Worm (Caenorhabditis elegans): ENCODE data around the gene gad-3.

The gad-3 gene

ce11 chrV:9175218-9175837 lies 2.5 kb upstream of the gad-3 start, which contains the start of gene spas-1 (continued):
- TF ChIP-seq zim-3 (tag; optimal IDR thresholded peaks at IDR 0.05) (no peak), let-607 (tag; optimal IDR thresholded peaks at IDR 0.05) (peak in 1 of 2 experiments; percentile 47), somi-1 (GFP tag; optimal IDR thresholded peaks at IDR 0.05) (peak; percentile 25), B0035.1 (tag; optimal IDR thresholded peaks at IDR 0.05) (peak; percentile 10), lsl-1 (GFP tag; optimal IDR thresholded peaks at IDR 0.05) (peak; percentile 54), repo-1 (tag; optimal IDR thresholded peaks at IDR 0.05) (peak; percentile 38), hmg-1.2 (GFP tag; IDR thresholded peaks at IDR 0.05) (peak; percentile 29; the same call in 1 of the 2 replicates), attf-3 (GFP tag; conservative IDR thresholded peaks at IDR 0.05) (0 out of 2 replicates have a peak, but pooled peaks have one; percentile 14), dpl-1 (GFP tag; optimal IDR thresholded peaks at IDR 0.05) (peak; percentile 91), snpc-1.1 (tag; optimal IDR thresholded peaks at IDR 0.05; ENCODE audit: insufficient read depth) (peak; percentile 16), pha-4 (tag; optimal IDR thresholded peaks at IDR 0.05) (peak; percentile 81), xnd-1 (tag; optimal IDR thresholded peaks at IDR 0.05) (peak; percentile 40), egl-18 (GFP tag; IDR thresholded peaks at IDR 0.05) (no peak), Y53G8AR.9 (GFP tag; conservative IDR thresholded peaks at IDR 0.05) (0 out of 2 replicates have a peak, but pooled peaks have one; percentile 22), K12H6.12 (tag; optimal IDR thresholded peaks at IDR 0.05) (peak; percentile 48), athp-1 (tag; optimal IDR thresholded peaks at IDR 0.05) (no peak), tlf-1 (GFP tag; optimal IDR thresholded peaks at IDR 0.05) (peak; percentile 68), Y95B8A.8 (GFP tag; IDR thresholded peaks at IDR 0.05) (no peak), nfyb-1 (GFP tag; IDR thresholded peaks at IDR 0.05) (peak; percentile 56; the same call in 1 of the 2 replicates), efl-1 (GFP tag; optimal IDR thresholded peaks at IDR 0.05) (peak; percentile 79), bed-2 (GFP tag; IDR thresholded peaks at IDR 0.05) (no peak), B0336.3 (GFP tag; IDR thresholded peaks at IDR 0.05) (peak; percentile 67), F22D6.2 (tag; optimal IDR thresholded peaks at IDR 0.05) (peak; percentile 26), ztf-22 (GFP tag; optimal IDR thresholded peaks at IDR 0.05) (no peak), die-1 (tag; optimal IDR thresholded peaks at IDR 0.05) (peak; percentile 3), mcd-1 (GFP tag; IDR thresholded peaks at IDR 0.05) (peak; percentile 84), pbrm-1 (GFP tag; IDR thresholded peaks at IDR 0.05) (peak; percentile 83; the same call in 1 of the 2 replicates), F33H1.4 (GFP tag; IDR thresholded peaks at IDR 0.05) (peak; percentile 52), tbp1 (GFP tag; optimal IDR thresholded peaks at IDR 0.05) (peak; percentile 67), ZK185.1 (tag; optimal IDR thresholded peaks at IDR 0.05; ENCODE audit: poor library complexity, severe bottlenecking) (peak; percentile 46), rcor-1 (GFP tag; IDR thresholded peaks at IDR 0.05) (peak; percentile 85), dox-1 (GFP tag; IDR thresholded peaks at IDR 0.05) (peak; percentile 85), sea-2 (GFP tag; IDR thresholded peaks at IDR 0.05) (no peak), madf-3 (GFP tag; IDR thresholded peaks at IDR 0.05) (0 out of 2 replicates have a peak, but pooled peaks have one; percentile 5), attf-5 (GFP tag; optimal IDR thresholded peaks at IDR 0.05) (peak; percentile 84), atf-7 (tag; optimal IDR thresholded peaks at IDR 0.05) (no peak), snpc-3.4 (tag; optimal IDR thresholded peaks at IDR 0.05) (peak; percentile 71), F23B12.7 (tag; optimal IDR thresholded peaks at IDR 0.05; ENCODE audit: insufficient read depth) (peak; percentile 88), nhr-179 (tag; optimal IDR thresholded peaks at IDR 0.05) (no peak), aptf-2 (GFP tag; conservative IDR thresholded peaks at IDR 0.05) (no peak), ceh-27 (GFP tag; optimal IDR thresholded peaks at IDR 0.05) (peak; percentile 56), gei-17 (GFP tag; optimal IDR thresholded peaks at IDR 0.05) (peak; percentile 19), lin-35 (GFP tag; optimal IDR thresholded peaks at IDR 0.05) (peak; percentile 23 to 96 (median 81)), nhr-80 (tag; optimal IDR thresholded peaks at IDR 0.05) (peak; percentile 77), hrde-1 (tag; optimal IDR thresholded peaks at IDR 0.05; ENCODE audit: borderline replicate concordance) (no peak), lin-54 (GFP tag; optimal IDR thresholded peaks at IDR 0.05) (peak; percentile 97)

Measured in whole organism, young adult.